Fruit fly (Drosophila melanogaster): ENCODE data around the gene CG10237.

Gene CG10237

dm6 chr2L:19416602-19417497 is 25.7 kb downstream of the CG10237 start, which contains the start of gene Lectin-galC1 (continued):
- TF ChIP-seq hb (GFP tag; IDR thresholded peaks at IDR 0.05; ENCODE audit: partially characterized antibody) (no peak), D19B (GFP tag; optimal IDR thresholded peaks at IDR 0.05) (no peak), CG7556 (GFP tag; optimal IDR thresholded peaks at IDR 0.05) (peak; percentile 80), nmo (GFP tag; optimal IDR thresholded peaks at IDR 0.05) (peak; percentile 89), CG10274 (GFP tag; optimal IDR thresholded peaks at IDR 0.05) (peak; percentile 70), twi (tag; optimal IDR thresholded peaks at IDR 0.05) (peak; percentile 80), maf-S (GFP tag; optimal IDR thresholded peaks at IDR 0.05) (peak; percentile 78), Dll (GFP tag; IDR thresholded peaks at IDR 0.05; ENCODE audit: partially characterized antibody) (no peak), CG9932 (GFP tag; IDR thresholded peaks at IDR 0.05) (peak; percentile 63), CG10462 (GFP tag; optimal IDR thresholded peaks at IDR 0.05) (peak; percentile 90), btn (GFP tag; optimal IDR thresholded peaks at IDR 0.05) (peak; percentile 78), Blimp-1 (GFP tag; optimal IDR thresholded peaks at IDR 0.05) (peak; percentile 87), CG14860 (GFP tag; IDR thresholded peaks at IDR 0.05; ENCODE audit: partially characterized antibody) (no peak), ase (GFP tag; IDR thresholded peaks at IDR 0.05) (no peak; the same call in 1 of the 3 replicates), CG18764 (GFP tag; optimal IDR thresholded peaks at IDR 0.05) (peak; percentile 78), salm (tag; optimal IDR thresholded peaks at IDR 0.05) (peak; percentile 88), sim (GFP tag; IDR thresholded peaks at IDR 0.05) (peak; percentile 79), tll (GFP tag; optimal IDR thresholded peaks at IDR 0.05) (no peak), CG6813 (GFP tag; optimal IDR thresholded peaks at IDR 0.05) (peak; percentile 85), Tbp (GFP tag; optimal IDR thresholded peaks at IDR 0.05) (no peak), CG7271 (tag; optimal IDR thresholded peaks at IDR 0.05) (peak; percentile 66), jing (GFP tag; optimal IDR thresholded peaks at IDR 0.05) (peak; percentile 83), sr (GFP tag; IDR thresholded peaks at IDR 0.05) (peak; percentile 79), dmrt99B (tag; optimal IDR thresholded peaks at IDR 0.05) (peak; percentile 91), CG2129 (GFP tag; IDR thresholded peaks at IDR 0.05; ENCODE audit: partially characterized antibody) (no peak), gcm (GFP tag; optimal IDR thresholded peaks at IDR 0.05) (peak; percentile 85), zen2 (GFP tag; IDR thresholded peaks at IDR 0.05; ENCODE audit: partially characterized antibody) (no peak), Xbp1 (GFP tag; optimal IDR thresholded peaks at IDR 0.05) (peak; percentile 91), Max (GFP tag; optimal IDR thresholded peaks at IDR 0.05) (peak; percentile 80), CG34224 (GFP tag; IDR thresholded peaks at IDR 0.05; ENCODE audit: partially characterized antibody) (no peak), psq (GFP tag; optimal IDR thresholded peaks at IDR 0.05) (peak; percentile 40), tgo (GFP tag; IDR thresholded peaks at IDR 0.05) (peak; percentile 87), CG9876 (GFP tag; optimal IDR thresholded peaks at IDR 0.05) (peak; percentile 67), CG11093 (GFP tag; IDR thresholded peaks at IDR 0.05) (peak; percentile 76; the same call in 2 of the 3 replicates), hth (optimal IDR thresholded peaks at IDR 0.05) (no peak), CG8478 (optimal IDR thresholded peaks at IDR 0.05) (no peak), p53 (GFP tag; optimal IDR thresholded peaks at IDR 0.05) (peak; percentile 87), CG16779 (GFP tag; IDR thresholded peaks at IDR 0.05) (no peak), row (GFP tag; IDR thresholded peaks at IDR 0.05) (peak; percentile 88), NC2α (GFP tag; optimal IDR thresholded peaks at IDR 0.05) (peak; percentile 85), yki (optimal IDR thresholded peaks at IDR 0.05) (no peak), Lim3 (GFP tag; IDR thresholded peaks at IDR 0.05) (peak; percentile 59; the same call in 1 of the 2 replicates), eve (GFP tag; optimal IDR thresholded peaks at IDR 0.05) (peak in 1 of 2 experiments; percentile 95), fd64A (GFP tag; optimal IDR thresholded peaks at IDR 0.05) (peak; percentile 87), Dp (GFP tag; optimal IDR thresholded peaks at IDR 0.05) (no peak), sc (optimal IDR thresholded peaks at IDR 0.05) (no peak), sc (GFP tag; optimal IDR thresholded peaks at IDR 0.05) (peak; percentile 77), YL-1 (GFP tag; optimal IDR thresholded peaks at IDR 0.05) (peak; percentile 70), CG12942 (GFP tag; optimal IDR thresholded peaks at IDR 0.05) (peak; percentile 82)
